Worm (Caenorhabditis elegans): ENCODE results near the gene ZK470.4.

Gene ZK470.4

DNA sequence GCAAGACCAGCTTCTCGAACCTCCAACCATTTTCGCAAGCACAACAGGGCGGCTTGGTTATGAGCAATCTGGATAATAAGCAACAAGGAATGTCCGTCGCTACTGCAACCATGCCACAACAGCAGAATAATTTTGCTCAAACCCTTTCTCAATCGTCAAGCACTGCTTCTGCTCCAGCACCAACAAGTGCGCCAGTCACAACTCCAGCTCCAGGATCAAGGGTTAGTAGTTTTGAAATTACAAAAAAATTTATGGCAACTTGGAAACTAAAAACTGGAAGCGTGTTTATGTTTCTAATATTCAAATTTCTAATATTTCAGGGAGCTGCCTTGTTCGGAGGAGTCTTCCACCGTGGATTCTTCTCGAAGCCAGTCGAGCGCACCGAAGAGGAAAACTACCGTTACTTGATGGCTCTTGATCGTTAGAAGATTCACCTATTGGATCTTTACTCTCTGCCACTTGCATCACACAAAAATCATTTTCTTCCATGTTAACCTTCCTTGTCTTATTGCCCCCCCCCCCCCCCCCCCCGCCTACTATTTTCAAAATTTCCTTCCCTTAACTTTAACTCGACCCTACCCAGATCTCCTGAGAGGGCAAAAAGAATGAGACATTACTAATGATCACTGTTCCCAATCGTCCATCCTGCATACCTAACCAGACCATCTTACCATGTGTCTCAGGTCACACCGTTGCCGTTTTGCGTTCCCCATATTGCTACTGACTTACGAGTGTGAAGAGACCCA lies 7.4 kb upstream of the ZK470.4 start:
- no peak for TF ChIP-seq unc-62 (GFP tag; optimal IDR thresholded peaks at IDR 0.05)

DNA sequence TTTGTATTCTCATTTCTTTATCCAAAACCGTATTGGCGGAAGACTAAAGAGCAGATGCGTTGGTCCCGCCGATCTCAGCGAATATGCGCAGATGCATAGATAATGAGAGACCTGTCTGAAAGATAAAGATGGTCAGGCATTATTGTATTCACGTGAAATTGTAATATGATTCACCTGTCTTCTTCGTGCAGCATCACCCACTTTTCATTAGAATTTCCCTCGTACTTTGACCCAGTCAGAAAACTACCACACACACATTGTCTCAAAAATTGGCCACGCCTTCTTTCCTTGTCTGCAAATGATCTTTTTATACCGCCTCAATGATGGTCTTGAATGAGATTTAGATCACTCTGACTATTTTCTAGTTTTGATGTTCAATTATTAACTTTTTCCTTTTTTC lies 6.5 kb upstream of the ZK470.4 start:
- TF ChIP-seq unc-62 (GFP tag; optimal IDR thresholded peaks at IDR 0.05), result no peak

DNA sequence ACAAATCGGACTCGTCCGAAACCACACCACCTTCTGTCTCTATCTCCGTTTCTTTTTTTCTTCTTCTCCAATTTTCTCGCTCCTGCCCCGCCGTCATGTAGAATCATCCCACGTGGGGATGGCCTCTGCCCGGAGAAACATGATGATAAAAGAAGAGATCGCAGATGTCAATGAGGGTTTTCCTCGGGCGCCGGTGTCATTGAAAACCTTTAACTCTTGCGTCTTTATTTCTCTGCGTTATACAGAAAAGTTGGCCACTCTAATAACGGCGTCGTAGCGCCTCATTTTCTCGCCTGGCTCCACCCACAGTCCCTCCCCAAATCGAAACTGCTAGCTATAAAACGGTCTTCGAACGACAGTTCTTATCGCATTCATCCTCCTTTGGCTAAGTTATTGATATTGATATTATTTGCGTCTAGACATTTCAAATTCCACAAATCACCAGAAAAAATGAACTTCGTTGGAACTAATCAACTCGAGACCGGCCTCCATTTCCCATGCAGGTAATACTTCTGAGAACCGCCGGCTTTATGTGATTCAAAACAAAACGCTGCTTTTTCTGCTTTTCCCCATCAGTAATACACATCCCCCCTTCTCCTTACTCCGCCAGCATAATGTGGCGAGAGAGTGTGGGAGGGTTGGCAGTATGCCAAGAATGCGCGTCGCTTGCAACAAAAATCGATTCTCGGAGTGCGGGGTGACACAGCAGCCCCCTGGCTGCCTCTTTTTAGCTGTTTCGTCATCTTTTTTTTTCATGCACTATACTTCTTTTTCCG lies 5.7 kb upstream of the ZK470.4 start:
- no peak for TF ChIP-seq unc-62 (GFP tag; optimal IDR thresholded peaks at IDR 0.05)

DNA sequence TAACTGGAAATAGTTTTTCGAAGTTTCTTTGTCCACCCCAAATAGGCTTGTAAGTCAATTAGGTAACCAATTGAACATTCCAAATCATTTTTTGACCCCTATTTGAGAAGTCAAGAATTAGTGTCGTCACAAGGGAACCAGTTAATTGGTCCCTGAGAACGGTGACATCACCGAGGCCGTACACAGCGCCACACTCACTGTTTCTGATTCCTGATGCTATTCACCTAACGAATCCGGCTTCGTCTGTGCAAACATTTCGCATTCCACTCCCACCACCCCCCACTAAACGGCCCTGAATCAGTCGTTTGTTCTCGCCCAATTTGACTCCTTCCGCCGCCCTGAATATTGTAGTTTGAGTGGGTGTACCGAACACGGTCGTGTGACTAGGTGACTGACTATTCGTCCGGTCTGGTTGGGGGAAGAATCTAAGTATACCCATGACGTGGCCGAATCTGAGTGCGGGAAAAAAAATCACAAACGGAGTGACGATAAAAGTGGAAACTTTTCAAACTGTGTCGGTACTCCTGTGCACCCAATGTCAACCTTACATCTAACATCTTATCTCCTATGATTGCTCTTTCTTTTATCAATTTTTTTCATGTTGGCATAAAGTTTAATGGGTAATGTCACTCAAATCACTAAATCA lies 4.7 kb upstream of the ZK470.4 start:
- no peak for TF ChIP-seq unc-62 (GFP tag; optimal IDR thresholded peaks at IDR 0.05)

DNA sequence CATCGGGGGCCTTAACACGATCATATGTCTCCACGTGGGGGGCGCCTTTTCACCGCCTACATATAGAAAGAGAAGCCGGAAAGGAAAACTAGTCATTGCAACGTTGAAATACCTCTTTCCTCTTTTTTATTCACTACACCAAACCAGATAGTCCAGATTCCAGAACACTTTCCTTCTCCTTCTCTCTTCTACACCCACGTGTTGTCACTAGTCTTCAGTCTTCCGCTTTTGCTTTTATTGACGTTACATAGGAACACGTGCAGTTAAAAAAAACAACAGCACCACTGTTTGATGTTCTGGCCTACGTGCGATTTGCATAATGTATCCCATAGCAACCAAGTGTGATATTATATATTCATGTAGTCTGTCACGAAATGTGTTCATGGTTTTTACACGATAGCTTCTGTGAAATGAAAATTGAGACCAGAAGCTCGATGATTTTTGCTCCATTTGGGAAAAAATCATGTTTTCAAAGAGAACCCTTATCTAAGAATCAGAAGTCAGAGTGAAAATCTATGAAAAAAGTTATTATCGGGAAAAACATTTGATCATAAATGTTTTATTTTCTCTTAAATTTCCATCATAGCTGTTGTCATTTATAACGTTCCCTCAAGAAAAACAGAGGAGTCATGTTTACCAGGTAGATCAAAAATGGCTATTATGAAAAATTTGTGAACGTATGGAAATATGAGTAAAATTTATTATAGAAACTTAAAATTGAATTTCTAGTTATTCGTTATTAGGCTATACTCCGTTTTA lies 3.9 kb upstream of the ZK470.4 start:
- no peak for TF ChIP-seq unc-62 (GFP tag; optimal IDR thresholded peaks at IDR 0.05)

DNA sequence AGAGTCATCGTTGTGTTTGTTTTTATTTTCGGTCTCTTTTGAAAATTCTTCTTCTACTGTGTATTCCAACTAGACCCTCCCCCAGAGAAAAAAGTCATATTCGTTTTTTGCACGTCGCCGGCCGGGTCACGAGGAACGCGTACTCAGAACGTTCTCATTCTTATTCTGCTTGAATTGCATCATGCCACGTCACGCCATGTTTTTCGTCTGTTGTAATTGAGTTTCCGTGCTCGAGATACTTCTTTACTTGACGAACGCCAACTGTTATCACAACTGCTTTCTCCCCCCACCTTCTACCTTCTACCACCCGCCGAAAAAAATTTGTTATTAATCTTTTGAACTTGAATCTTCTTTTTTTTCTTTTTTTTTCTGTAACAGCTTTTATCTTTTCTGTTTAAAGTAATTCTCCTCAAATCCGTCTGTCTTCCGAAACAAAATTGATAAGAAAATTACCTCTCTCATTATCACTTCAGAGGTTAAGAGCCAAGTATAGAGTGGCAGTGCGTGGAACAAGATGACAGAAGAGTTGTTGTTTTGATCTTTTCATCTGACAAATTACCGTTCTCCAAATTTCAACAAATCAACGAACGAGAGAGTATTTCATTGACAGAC lies 3.2 kb upstream of the ZK470.4 start:
- no peak for TF ChIP-seq unc-62 (GFP tag; optimal IDR thresholded peaks at IDR 0.05)

DNA sequence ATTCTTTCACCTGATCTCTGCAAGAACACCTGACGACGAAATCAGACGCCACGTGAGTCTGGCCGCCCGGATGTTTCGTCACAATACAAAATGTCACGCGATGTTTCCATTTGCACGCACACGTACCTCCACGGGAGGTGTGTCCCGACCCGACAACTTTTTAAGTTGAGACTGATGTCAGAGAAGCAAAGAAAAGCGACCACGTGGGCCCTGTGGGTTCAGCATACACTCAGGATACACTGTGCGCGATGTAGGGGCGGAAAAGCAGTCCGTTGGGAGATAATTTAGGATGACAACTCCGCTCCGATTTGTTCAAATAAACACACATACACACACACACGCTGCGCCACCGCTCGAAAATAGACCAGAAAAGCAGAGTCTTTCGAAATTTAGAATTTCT lies 2.6 kb upstream of the ZK470.4 start:
- no peak for TF ChIP-seq unc-62 (GFP tag; optimal IDR thresholded peaks at IDR 0.05)

DNA sequence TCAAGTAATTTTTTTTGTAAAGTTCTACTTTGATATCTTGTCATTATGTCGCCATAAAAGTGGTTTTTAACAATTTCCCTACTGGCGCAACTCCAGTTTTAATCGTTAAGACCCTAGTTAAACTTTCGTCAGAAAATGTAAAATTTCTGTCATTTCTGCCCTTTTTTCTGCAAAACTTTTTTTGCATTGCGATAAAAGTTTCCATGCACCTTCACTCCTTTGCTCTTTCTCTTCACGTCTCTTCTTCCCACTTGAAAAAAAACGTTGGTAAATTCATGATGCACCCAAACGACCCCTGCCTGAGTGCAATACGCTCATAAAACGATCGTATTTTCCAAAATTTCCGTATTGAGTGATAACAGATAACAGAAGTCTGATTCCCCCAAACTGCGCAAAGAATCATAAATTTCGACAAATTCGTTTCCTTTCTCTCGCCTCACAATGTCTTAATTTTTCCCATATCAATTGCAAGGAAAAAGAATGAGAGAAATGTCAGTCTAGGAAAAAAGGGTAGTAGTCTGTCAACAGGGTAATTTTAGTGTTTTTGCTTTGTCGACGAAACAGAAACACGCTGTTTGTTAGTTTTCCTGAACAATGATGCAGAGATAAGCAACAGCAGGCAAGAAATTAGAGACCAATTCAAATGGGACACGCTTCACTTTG lies 1.3 kb upstream of the ZK470.4 start:
- no peak for TF ChIP-seq unc-62 (GFP tag; optimal IDR thresholded peaks at IDR 0.05)

DNA sequence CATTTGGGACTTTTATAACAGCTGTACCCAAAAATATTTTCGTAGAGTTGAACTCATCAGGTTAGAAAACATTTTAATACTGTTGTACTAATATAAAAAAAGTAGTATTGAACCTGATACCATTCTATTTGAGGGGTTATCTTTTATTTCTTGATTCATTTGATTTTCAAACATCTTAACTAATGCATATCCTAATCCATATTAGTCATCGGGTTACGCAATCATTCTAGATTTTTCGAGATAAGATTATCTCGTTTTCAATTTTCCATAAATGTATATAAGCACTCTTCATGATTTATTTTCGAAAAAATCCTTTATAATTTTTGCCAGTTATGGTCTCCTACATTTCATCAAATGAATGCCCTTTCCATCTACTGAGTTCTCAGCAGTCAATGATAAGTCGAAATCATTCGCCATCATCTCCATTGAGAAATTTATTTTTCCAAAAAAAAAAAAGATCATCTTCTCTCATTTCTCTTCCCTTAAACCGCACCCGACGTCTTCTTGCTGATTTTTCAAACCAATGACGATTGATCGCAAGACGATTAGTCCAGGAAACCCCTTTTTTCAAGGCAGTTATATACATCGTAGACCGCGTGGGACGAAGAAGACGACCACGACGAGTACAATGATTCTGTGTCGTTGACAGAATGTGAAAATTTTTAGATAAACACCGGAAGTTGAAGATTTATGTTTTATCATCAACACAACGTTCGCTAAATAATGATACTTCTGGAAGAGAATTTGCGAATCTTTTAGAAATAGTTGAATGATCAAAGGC lies 964 bp downstream of the ZK470.4 start:
- no peak for TF ChIP-seq unc-62 (GFP tag; optimal IDR thresholded peaks at IDR 0.05)

DNA sequence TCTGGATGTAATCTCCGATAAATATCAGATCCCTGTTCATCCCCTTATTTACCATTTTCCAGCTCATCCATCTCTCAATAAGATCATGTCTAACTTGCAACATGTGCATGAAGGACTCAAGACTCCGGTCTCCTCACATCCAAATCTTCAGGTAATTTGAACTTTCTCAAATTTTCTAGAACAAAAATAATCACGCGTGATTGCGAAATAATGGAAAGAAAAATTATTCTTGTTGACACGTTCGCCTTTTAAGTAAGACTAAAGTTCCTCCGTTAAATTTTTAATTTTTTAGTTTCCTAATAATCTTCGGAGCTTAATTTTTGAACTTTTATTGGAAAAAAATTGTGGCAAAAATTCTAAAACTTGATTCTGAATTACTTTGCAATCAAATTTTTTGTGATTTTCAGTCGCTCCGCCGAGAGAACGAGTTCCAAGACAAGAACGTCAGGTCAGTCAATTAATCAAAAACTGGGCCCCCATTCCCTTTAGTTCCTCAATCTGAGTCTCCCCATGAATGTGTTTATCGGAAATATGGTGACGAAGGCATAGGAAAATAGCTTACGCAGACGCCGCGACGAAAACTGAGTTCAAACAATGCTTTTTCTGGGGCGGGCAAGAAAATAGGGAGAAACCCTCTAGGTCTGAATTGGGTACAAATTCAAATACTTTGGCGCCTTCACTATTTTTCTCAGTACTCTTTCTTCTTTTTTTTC lies 2.0 kb downstream of the ZK470.4 start:
- no peak for TF ChIP-seq unc-62 (GFP tag; optimal IDR thresholded peaks at IDR 0.05)

DNA sequence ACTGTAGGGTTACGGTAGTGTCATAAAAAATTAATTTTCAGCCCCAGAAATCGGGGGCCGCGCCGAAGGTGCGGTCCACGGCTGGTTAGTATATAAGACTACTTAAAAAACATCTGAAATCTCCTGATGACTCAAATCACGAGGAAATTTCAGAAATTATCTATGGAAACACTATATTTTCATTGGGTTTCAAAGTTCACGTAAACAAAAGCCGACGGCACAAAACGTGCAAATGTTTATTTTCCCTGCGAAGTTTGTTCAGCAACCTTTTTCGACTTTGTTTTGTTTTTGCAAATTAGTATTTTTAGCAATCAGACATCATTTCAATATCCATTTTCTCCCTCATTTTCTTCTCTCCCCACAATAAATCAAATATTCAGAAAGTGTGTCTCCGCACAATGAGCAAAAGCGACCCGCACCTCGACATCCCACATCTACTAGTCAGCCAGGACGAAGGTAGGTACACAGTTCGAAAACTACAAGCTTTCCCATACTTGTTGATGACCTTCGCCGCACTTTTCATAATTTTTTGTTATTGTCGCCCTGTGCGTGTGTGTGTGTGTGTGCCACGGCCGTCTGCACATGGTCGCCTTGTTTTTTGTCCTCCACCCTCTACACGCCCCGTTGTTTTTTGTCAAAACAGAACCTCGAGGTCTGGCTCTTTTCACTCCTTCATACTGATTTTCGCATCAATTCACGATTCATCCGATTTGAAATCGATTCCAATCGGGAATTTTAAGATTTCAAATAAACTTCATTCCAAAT lies 2.8 kb downstream of the ZK470.4 start:
- TF ChIP-seq unc-62 (GFP tag; optimal IDR thresholded peaks at IDR 0.05), result no peak

DNA sequence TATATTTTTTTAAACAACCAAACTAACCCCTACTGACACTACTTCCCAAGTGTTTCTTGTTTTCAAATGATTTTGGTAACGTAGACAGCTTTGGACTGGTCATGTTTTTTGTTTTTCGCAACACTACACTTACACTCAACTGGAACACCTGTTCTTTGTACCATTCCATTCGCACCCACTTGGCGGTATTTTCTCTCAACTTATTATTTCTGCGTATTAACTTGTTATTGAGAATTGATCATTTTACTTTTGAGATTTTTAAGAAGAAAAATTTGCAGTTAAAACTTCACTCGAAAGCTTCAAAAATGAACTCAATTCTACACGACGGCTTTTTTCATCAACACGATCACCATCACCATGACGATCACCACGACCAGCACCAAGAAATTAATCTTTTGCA lies 4.7 kb downstream of the ZK470.4 start, which contains the start of gene ZK470.2:
ZK470.2 (plus strand) TSS at position 301 of the 400 bp plus-strand sequence.
- TF ChIP-seq unc-62 (GFP tag; optimal IDR thresholded peaks at IDR 0.05), result no peak

DNA sequence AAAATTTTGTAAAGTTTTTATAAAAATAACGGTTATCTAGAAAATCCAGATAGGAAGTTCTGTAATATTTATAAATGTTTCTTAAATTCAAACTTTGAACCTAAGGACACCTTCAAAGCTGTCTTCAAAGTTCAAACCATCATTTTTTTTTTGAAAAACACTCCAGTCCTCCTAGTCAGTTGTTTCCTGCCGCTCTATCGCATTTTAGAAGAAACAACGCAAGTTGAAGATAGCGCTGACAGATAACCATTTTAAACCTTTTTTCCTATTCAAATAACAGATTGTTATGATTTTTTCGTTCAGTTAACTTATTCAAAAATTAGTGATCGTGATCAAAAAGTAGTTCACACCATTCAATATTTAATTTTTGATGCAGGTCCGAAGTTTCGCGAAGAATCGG lies 6.2 kb downstream of the ZK470.4 start:
- TF ChIP-seq unc-62 (GFP tag; optimal IDR thresholded peaks at IDR 0.05), result no peak
